Worm (Caenorhabditis elegans) whole organism, young adult: ENCODE results near the gene sipa-1.
A peak's percentile ranks its signal among the peaks of the same experiment; 100 is the strongest.

ENCODE experiments used
- F10E7.11 ChIP-seq: sonication (generic microtip); optimal IDR thresholded peaks from 2 replicates; lab custom pipeline; 2017; ENCODE audit warnings: mild to moderate bottlenecking, missing genetic modification characterization, moderate library complexity, missing compliant biosample characterization
- F23B12.7 ChIP-seq: sonication (generic microtip); optimal IDR thresholded peaks from 2 replicates; lab custom pipeline; 2017; ENCODE audit warnings: missing genetic modification characterization, mild to moderate bottlenecking, missing compliant biosample characterization, antibody characterized with exemption, moderate library complexity; ENCODE audit not compliant: insufficient read depth
- F33H1.4 ChIP-seq: fragments of 200-800 bp; sonication (Bioruptor generic); IDR thresholded peaks from 2 replicates; pipeline ENCODE4 v1.3.6; 2022; ENCODE audit warnings: missing genetic modification reagents, missing genetic modification characterization, missing compliant biosample characterization
- Y53F4B.3 ChIP-seq: fragments of 200-800 bp; sonication (Bioruptor generic); IDR thresholded peaks from 2 replicates; pipeline ENCODE4 v1.3.6; 2022; ENCODE audit warnings: missing genetic modification reagents, missing genetic modification characterization, missing compliant biosample characterization
- Y53G8AR.9 ChIP-seq: fragments of 200-800 bp; sonication (Bioruptor generic); conservative IDR thresholded peaks from 2 replicates; pipeline ENCODE4 v1.3.6; 2022; ENCODE audit warnings: missing genetic modification reagents, missing genetic modification characterization, missing compliant biosample characterization
- ZK185.1 ChIP-seq: sonication (generic microtip); optimal IDR thresholded peaks from 2 replicates; lab custom pipeline; 2016; ENCODE audit warnings: mild to moderate bottlenecking, missing genetic modification characterization, missing compliant biosample characterization; ENCODE audit not compliant: poor library complexity, severe bottlenecking
- ama-1 ChIP-seq, 3 experiments: fragments of 150-350 bp in 1 of 3; sonication (generic microtip) in 2 of 3; optimal IDR thresholded peaks; 2 replicates each; lab custom pipeline; 2014 to 2018; ENCODE audit warnings: missing biosample characterization in 2 of 3, missing genetic modification characterization in 2 of 3, missing genetic modification reagents in 2 of 3
- aptf-3 ChIP-seq: fragments of 200-800 bp; sonication (Bioruptor generic); IDR thresholded peaks from 2 replicates; pipeline ENCODE4 v1.3.6; 2022; ENCODE audit warnings: missing genetic modification characterization, missing compliant biosample characterization
- athp-1 ChIP-seq: sonication (generic microtip); optimal IDR thresholded peaks from 2 replicates; lab custom pipeline; 2017; ENCODE audit warnings: mild to moderate bottlenecking, missing genetic modification characterization, missing compliant biosample characterization
- attf-6 ChIP-seq: fragments of 200-800 bp; sonication (Bioruptor generic); IDR thresholded peaks from 2 replicates; pipeline ENCODE4 v1.3.6; 2022; ENCODE audit warnings: missing genetic modification reagents, missing genetic modification characterization, missing compliant biosample characterization
- bed-1 ChIP-seq: fragments of 200-800 bp; sonication (Bioruptor generic); IDR thresholded peaks from 2 replicates; pipeline ENCODE4 v1.3.6; 2022; ENCODE audit warnings: missing genetic modification reagents, missing genetic modification characterization, missing compliant biosample characterization
- cebp-1 ChIP-seq, 2 experiments: fragments of 200-800 bp in 1 of 2; sonication (Bioruptor generic) in 1 of 2; sonication (generic microtip) in 1 of 2; IDR thresholded peaks in 1 of 2; optimal IDR thresholded peaks in 1 of 2; 2 replicates each; pipeline versions ENCODE4 v1.3.6 to Lab custom; 2017 to 2022; ENCODE audit warnings: missing compliant biosample characterization in 2 of 2, missing genetic modification characterization in 2 of 2, mild to moderate bottlenecking in 1 of 2, missing genetic modification reagents in 1 of 2, moderate library complexity in 1 of 2
- ceh-27 ChIP-seq: fragments of 200-800 bp; sonication (Bioruptor generic); optimal IDR thresholded peaks from 2 replicates; lab custom pipeline; 2018; ENCODE audit warnings: mild to moderate bottlenecking, missing genetic modification characterization, moderate library complexity, missing compliant biosample characterization
- ceh-40 ChIP-seq: fragments of 200-800 bp; sonication (Bioruptor generic); IDR thresholded peaks from 2 replicates; pipeline ENCODE4 v1.3.6; 2022; ENCODE audit warnings: missing genetic modification characterization, missing compliant biosample characterization
- chd-7 ChIP-seq: sonication (generic microtip); optimal IDR thresholded peaks from 2 replicates; lab custom pipeline; 2016; ENCODE audit warnings: mild to moderate bottlenecking, missing genetic modification characterization, moderate library complexity, missing compliant biosample characterization
- dox-1 ChIP-seq: fragments of 200-800 bp; sonication (Bioruptor generic); IDR thresholded peaks from 2 replicates; pipeline ENCODE4 v1.3.6; 2022; ENCODE audit warnings: missing genetic modification reagents, missing genetic modification characterization, missing compliant biosample characterization
- ekl-4 ChIP-seq: fragments of 200-800 bp; sonication (Bioruptor generic); IDR thresholded peaks from 2 replicates; pipeline ENCODE4 v1.3.6; 2022; ENCODE audit warnings: missing genetic modification reagents, missing genetic modification characterization, missing compliant biosample characterization
- ets-4 ChIP-seq: fragments of 200-800 bp; sonication (Bioruptor generic); optimal IDR thresholded peaks from 2 replicates; lab custom pipeline; 2018; ENCODE audit warnings: mild to moderate bottlenecking, missing genetic modification characterization, missing compliant biosample characterization
- hlh-12 ChIP-seq: sonication (generic microtip); optimal IDR thresholded peaks from 2 replicates; lab custom pipeline; 2016; ENCODE audit warnings: missing genetic modification characterization, missing compliant biosample characterization
- hlh-26 ChIP-seq: fragments of 200-800 bp; sonication (Bioruptor generic); conservative IDR thresholded peaks from 2 replicates; pipeline ENCODE4 v1.3.6; 2022; ENCODE audit warnings: missing genetic modification reagents, missing genetic modification characterization, missing compliant biosample characterization
- hmg-1.2 ChIP-seq: fragments of 200-800 bp; sonication (Bioruptor generic); IDR thresholded peaks from 2 replicates; pipeline ENCODE4 v1.3.6; 2022; ENCODE audit warnings: missing genetic modification reagents, missing genetic modification characterization, missing compliant biosample characterization
- hmg-20 ChIP-seq: fragments of 200-800 bp; sonication (Bioruptor generic); IDR thresholded peaks from 2 replicates; pipeline ENCODE4 v1.3.6; 2022; ENCODE audit warnings: missing genetic modification reagents, missing genetic modification characterization, missing compliant biosample characterization
- lag-1 ChIP-seq: fragments of 200-800 bp; sonication (Bioruptor generic); IDR thresholded peaks from 2 replicates; pipeline ENCODE4 v1.3.6; 2022; ENCODE audit warnings: missing genetic modification reagents, missing genetic modification characterization, missing compliant biosample characterization
- let-526 ChIP-seq: fragments of 200-800 bp; sonication (Bioruptor generic); IDR thresholded peaks from 2 replicates; pipeline ENCODE4 v1.3.6; 2022; ENCODE audit warnings: missing genetic modification reagents, missing genetic modification characterization, missing compliant biosample characterization
- mes-4 ChIP-seq: sonication (generic microtip); optimal IDR thresholded peaks from 2 replicates; lab custom pipeline; 2016; ENCODE audit warnings: missing genotype, missing genetic modification characterization, missing compliant biosample characterization
- nhr-90 ChIP-seq: sonication (generic microtip); optimal IDR thresholded peaks from 2 replicates; lab custom pipeline; 2016; ENCODE audit warnings: missing genotype, mild to moderate bottlenecking, missing genetic modification characterization, missing compliant biosample characterization
- rcor-1 ChIP-seq: fragments of 200-800 bp; sonication (Bioruptor generic); IDR thresholded peaks from 2 replicates; pipeline ENCODE4 v1.3.6; 2022; ENCODE audit warnings: missing genetic modification reagents, missing genetic modification characterization, missing compliant biosample characterization
- rpc-1 ChIP-seq, 2 experiments: fragments of 150-350 bp in 1 of 2; sonication (generic microtip) in 1 of 2; optimal IDR thresholded peaks; 2 replicates each; lab custom pipeline; 2014 to 2018; ENCODE audit warnings: missing biosample characterization in 1 of 2, missing genetic modification characterization in 1 of 2, missing genetic modification reagents in 1 of 2, missing genotype in 1 of 2
- sdz-38 ChIP-seq: sonication (generic microtip); optimal IDR thresholded peaks from 2 replicates; lab custom pipeline; 2016; ENCODE audit warnings: missing genotype, missing genetic modification characterization, missing compliant biosample characterization
- snpc-1.3 ChIP-seq: sonication (generic microtip); optimal IDR thresholded peaks from 2 replicates; lab custom pipeline; 2017; ENCODE audit warnings: missing genetic modification characterization, mild to moderate bottlenecking, missing compliant biosample characterization, antibody characterized with exemption, moderate library complexity, missing genotype, missing genetic modification reagents; ENCODE audit not compliant: insufficient read depth
- somi-1 ChIP-seq: fragments of 200-800 bp; sonication (Bioruptor generic); optimal IDR thresholded peaks from 2 replicates; lab custom pipeline; 2018; ENCODE audit warnings: mild to moderate bottlenecking, missing genetic modification characterization, missing compliant biosample characterization
- tbx-9 ChIP-seq: sonication (generic microtip); optimal IDR thresholded peaks from 2 replicates; lab custom pipeline; 2016; ENCODE audit warnings: borderline replicate concordance, missing genetic modification characterization, inconsistent platforms, missing compliant biosample characterization
- xnd-1 ChIP-seq: sonication (generic microtip); optimal IDR thresholded peaks from 2 replicates; lab custom pipeline; 2016; ENCODE audit warnings: missing genotype, missing genetic modification reagents, missing genetic modification characterization, missing compliant biosample characterization
- ztf-26 ChIP-seq: sonication (generic microtip); optimal IDR thresholded peaks from 2 replicates; lab custom pipeline; 2017; ENCODE audit warnings: missing genetic modification characterization, missing compliant biosample characterization

The sipa-1 gene

ce11 chrV:11610481-11610880, 26.6 kb downstream of the sipa-1 start, which contains the start of gene sas-5 (continued):
- TF ChIP-seq ZK185.1 (tag; lab: Kevin White, UChicago) (peak; percentile 73), hlh-26 (GFP tag; lab: Robert Waterston, UW) (no peak), nhr-90 (tag; lab: Kevin White, UChicago) (peak; percentile 9), ets-4 (GFP tag; lab: Kevin White, UChicago) (no peak), cebp-1 (GFP tag; IDR thresholded peaks at IDR 0.05; lab: Robert Waterston, UW) (no peak), cebp-1 (tag; optimal IDR thresholded peaks at IDR 0.05; lab: Kevin White, UChicago) (peak; percentile 66), let-526 (GFP tag; lab: Robert Waterston, UW) (no peak), hmg-20 (no peak), chd-7 (no peak), Y53F4B.3 (GFP tag; lab: Robert Waterston, UW) (no peak), ceh-40 (GFP tag; lab: Robert Waterston, UW) (no peak), xnd-1 (tag; lab: Kevin White, UChicago) (peak; percentile 72), athp-1 (tag; lab: Kevin White, UChicago) (peak; percentile 58), dox-1 (GFP tag; lab: Robert Waterston, UW) (peak; percentile 87), mes-4 (tag; lab: Kevin White, UChicago) (no peak), Y53G8AR.9 (peak; percentile 57; the same call in 1 of the 2 replicates)

ce11 chrV:11610049-11610448, 27.0 kb downstream of the sipa-1 start, which contains the start of gene piit-1:
TSS of gene piit-1 (minus strand) at chrV:11610149.
- TF ChIP-seq hlh-26 (GFP tag; lab: Robert Waterston, UW), result no peak
- no peak for TF ChIP-seq attf-6 (GFP tag; lab: Robert Waterston, UW)
- TF ChIP-seq somi-1 (GFP tag; lab: Kevin White, UChicago), result no peak
- TF ChIP-seq F33H1.4 (GFP tag; lab: Robert Waterston, UW), result no peak
- no peak for TF ChIP-seq bed-1 (GFP tag; lab: Robert Waterston, UW)
- no peak for TF ChIP-seq ekl-4
- TF ChIP-seq aptf-3 (GFP tag; lab: Robert Waterston, UW), result no peak
- no peak for TF ChIP-seq sdz-38
- no peak for TF ChIP-seq snpc-1.3 (tag; lab: Kevin White, UChicago)
- TF ChIP-seq tbx-9 (tag; lab: Kevin White, UChicago), result no peak
- no peak for TF ChIP-seq rcor-1 (GFP tag; lab: Robert Waterston, UW)
- no peak for TF ChIP-seq rpc-1 (optimal IDR thresholded peaks at IDR 0.05; lab: Kevin White, UChicago)
- TF ChIP-seq rpc-1 (tag; optimal IDR thresholded peaks at IDR 0.05; lab: Kevin White, UChicago), result no peak
- TF ChIP-seq, all 124 proteins: peak for 0

ce11 chrV:11606424-11606823, 30.7 kb downstream of the sipa-1 start, which contains the start of gene idpp-16:
TSS of gene idpp-16 (minus strand) at chrV:11606524.
- no peak for TF ChIP-seq ceh-27
- TF ChIP-seq hmg-1.2, result no peak
- TF ChIP-seq ZK185.1 (tag; lab: Kevin White, UChicago), result no peak
- no peak for TF ChIP-seq hlh-12 (tag; lab: Kevin White, UChicago)
- TF ChIP-seq cebp-1 (GFP tag; IDR thresholded peaks at IDR 0.05; lab: Robert Waterston, UW), result no peak
- TF ChIP-seq cebp-1 (tag; optimal IDR thresholded peaks at IDR 0.05; lab: Kevin White, UChicago), result no peak
- no peak for TF ChIP-seq F10E7.11
- TF ChIP-seq F23B12.7 (tag; lab: Kevin White, UChicago), result no peak
- no peak for TF ChIP-seq xnd-1 (tag; lab: Kevin White, UChicago)
- TF ChIP-seq ama-1 (optimal IDR thresholded peaks at IDR 0.05; lab: Kevin White, UChicago), result no peak
- no peak for TF ChIP-seq ama-1 (GFP tag; optimal IDR thresholded peaks at IDR 0.05; lab: Kevin White, UChicago)
- no peak for TF ChIP-seq ztf-26
- no peak for TF ChIP-seq lag-1 (GFP tag; lab: Robert Waterston, UW)
